Fruit fly (Drosophila melanogaster) whole organism, embryonic: ENCODE measurements around the gene Mtpalpha.

Experiments
- Antp ChIP-seq: fragments of 200-800 bp; sonication (Bioruptor generic); optimal IDR thresholded peaks from 3 replicates; lab custom pipeline; 2016; ENCODE audit warnings: missing biosample characterization, missing genetic modification characterization
- CG10267 ChIP-seq: fragments of 200-800 bp; sonication (Bioruptor generic); optimal IDR thresholded peaks from 2 replicates; lab custom pipeline; 2018; ENCODE audit warnings: missing biosample characterization, mild to moderate bottlenecking, missing genetic modification characterization, moderate library complexity
- CG10321 ChIP-seq: fragments of 200-800 bp; sonication (Bioruptor generic); IDR thresholded peaks from 2 replicates; pipeline ENCODE4 v1.3.6; 2022; ENCODE audit warnings: missing biosample characterization, missing genetic modification characterization
- CG10565 ChIP-seq: fragments of 200-800 bp; sonication (Bioruptor generic); optimal IDR thresholded peaks from 3 replicates; lab custom pipeline; 2016; ENCODE audit warnings: missing biosample characterization, mild to moderate bottlenecking, missing genetic modification characterization
- CG11560 ChIP-seq: fragments of 200-800 bp; sonication (Bioruptor generic); IDR thresholded peaks from 3 replicates; pipeline ENCODE4 v1.3.6; 2022; ENCODE audit warnings: missing biosample characterization, missing genetic modification characterization
- CG11696 ChIP-seq: fragments of 200-800 bp; sonication (Bioruptor generic); IDR thresholded peaks from 2 replicates; pipeline ENCODE4 v1.3.6; 2022; ENCODE audit warnings: missing biosample characterization, missing genetic modification characterization
- CG12659 ChIP-seq: fragments of 200-800 bp; sonication (Bioruptor generic); optimal IDR thresholded peaks from 3 replicates; lab custom pipeline; 2017; ENCODE audit warnings: mild to moderate bottlenecking, missing biosample characterization, missing genetic modification reagents, missing genetic modification characterization
- CG12942 ChIP-seq: fragments of 200-800 bp; sonication (Bioruptor generic); optimal IDR thresholded peaks from 3 replicates; lab custom pipeline; 2016; ENCODE audit warnings: missing biosample characterization, missing genetic modification characterization
- CG13624 ChIP-seq: fragments of 200-800 bp; sonication (Bioruptor generic); optimal IDR thresholded peaks from 2 replicates; lab custom pipeline; 2016; ENCODE audit warnings: missing biosample characterization, missing genetic modification characterization
- CG13775 ChIP-seq: fragments of 200-800 bp; sonication (Bioruptor generic); optimal IDR thresholded peaks from 3 replicates; lab custom pipeline; 2017; ENCODE audit warnings: missing biosample characterization, mild to moderate bottlenecking, missing genetic modification characterization
- CG1603 ChIP-seq: fragments of 200-800 bp; sonication (Bioruptor generic); optimal IDR thresholded peaks from 2 replicates; lab custom pipeline; 2019; ENCODE audit warnings: missing biosample characterization, mild to moderate bottlenecking, missing genetic modification characterization, moderate library complexity
- CG1647 ChIP-seq: fragments of 200-800 bp; sonication (Bioruptor generic); optimal IDR thresholded peaks from 3 replicates; lab custom pipeline; 2016; ENCODE audit warnings: missing biosample characterization, missing genetic modification characterization
- CG16779 ChIP-seq: fragments of 200-800 bp; sonication (Bioruptor generic); IDR thresholded peaks from 2 replicates; pipeline ENCODE4 v1.3.6; 2022; ENCODE audit warnings: missing biosample characterization, missing genetic modification characterization
- CG16815 ChIP-seq: fragments of 200-800 bp; sonication (Bioruptor generic); optimal IDR thresholded peaks from 3 replicates; lab custom pipeline; 2017; ENCODE audit warnings: missing biosample characterization, mild to moderate bottlenecking, missing genetic modification characterization
- CG17328 ChIP-seq: fragments of 200-800 bp; sonication (Bioruptor generic); IDR thresholded peaks from 2 replicates; pipeline ENCODE4 v1.3.6; 2022; ENCODE audit warnings: missing biosample characterization, missing genetic modification characterization
- CG18476 ChIP-seq: fragments of 200-800 bp; sonication (Bioruptor generic); optimal IDR thresholded peaks from 2 replicates; lab custom pipeline; 2016; ENCODE audit warnings: missing biosample characterization, mild to moderate bottlenecking, missing genetic modification characterization
- CG2875 ChIP-seq: fragments of 200-800 bp; sonication (Bioruptor generic); optimal IDR thresholded peaks from 2 replicates; lab custom pipeline; 2017; ENCODE audit warnings: missing biosample characterization, mild to moderate bottlenecking, missing genetic modification characterization, missing genetic modification reagents
- CG30020 ChIP-seq: fragments of 200-800 bp; optimal IDR thresholded peaks from 2 replicates; lab custom pipeline; 2019; ENCODE audit warnings: missing biosample characterization, mild to moderate bottlenecking, missing genetic modification characterization, moderate library complexity
- CG31388 ChIP-seq: fragments of 200-800 bp; sonication (Bioruptor generic); optimal IDR thresholded peaks from 2 replicates; lab custom pipeline; 2016; ENCODE audit warnings: missing biosample characterization, missing genetic modification characterization
- CG32772 ChIP-seq: fragments of 200-800 bp; sonication (Bioruptor generic); IDR thresholded peaks from 2 replicates; pipeline ENCODE4 v1.3.6; 2022; ENCODE audit warnings: missing biosample characterization, missing genetic modification characterization
- CG3726 ChIP-seq: fragments of 200-800 bp; sonication (Bioruptor generic); IDR thresholded peaks from 3 replicates; pipeline ENCODE4, ENCODE4 v1.3.6; 2022; ENCODE audit warnings: missing biosample characterization, missing genetic modification characterization
- CG4404 ChIP-seq: fragments of 200-800 bp; sonication (Bioruptor generic); IDR thresholded peaks from 2 replicates; pipeline ENCODE4 v1.3.6; 2022; ENCODE audit warnings: missing biosample characterization, missing genetic modification characterization
- CG4730 ChIP-seq: fragments of 200-800 bp; sonication (Bioruptor generic); IDR thresholded peaks from 2 replicates; pipeline ENCODE4 v1.3.6; 2022; ENCODE audit warnings: missing biosample characterization, missing genetic modification characterization
- CG6272 ChIP-seq: fragments of 200-800 bp; sonication (Bioruptor generic); IDR thresholded peaks from 2 replicates; pipeline ENCODE4 v1.3.6; 2022; ENCODE audit warnings: missing biosample characterization, missing genetic modification characterization
- CG8290 ChIP-seq, 3 experiments: fragments of 200-800 bp; sonication (Bioruptor generic); optimal IDR thresholded peaks; 2 replicates each; lab custom pipeline; 2016 to 2019; ENCODE audit warnings: missing biosample characterization in 3 of 3, missing genetic modification characterization in 3 of 3, mild to moderate bottlenecking in 2 of 3, moderate library complexity in 1 of 3
- Dek ChIP-seq: fragments of 200-800 bp; sonication (Bioruptor generic); optimal IDR thresholded peaks from 3 replicates; lab custom pipeline; 2019; ENCODE audit warnings: missing biosample characterization, mild to moderate bottlenecking, missing genetic modification characterization, moderate library complexity
- Ets65A ChIP-seq: fragments of 200-800 bp; sonication (Bioruptor generic); peaks from one replicate; lab custom pipeline; 2016; ENCODE audit warnings: missing biosample characterization, missing genetic modification characterization
- Fer2 ChIP-seq: fragments of 200-800 bp; sonication (Bioruptor generic); optimal IDR thresholded peaks from 2 replicates; lab custom pipeline; 2018; ENCODE audit warnings: missing biosample characterization, mild to moderate bottlenecking, missing genetic modification characterization, moderate library complexity
- GATAe ChIP-seq: fragments of 200-800 bp; sonication (Bioruptor generic); conservative IDR thresholded peaks from 2 replicates; pipeline ENCODE4 v1.3.6; 2022; ENCODE audit warnings: missing biosample characterization, missing genetic modification characterization
- Gug ChIP-seq: fragments of 200-800 bp; sonication (Bioruptor generic); IDR thresholded peaks from 4 replicates; pipeline ENCODE4 v1.3.6; 2022; ENCODE audit warnings: missing biosample characterization, missing genetic modification characterization
- H2.0 ChIP-seq: fragments of 200-800 bp; sonication (Bioruptor generic); IDR thresholded peaks from 2 replicates; pipeline ENCODE4 v1.3.6; 2022; ENCODE audit warnings: missing biosample characterization, missing genetic modification characterization
- MTF-1 ChIP-seq: fragments of 200-800 bp; sonication (Bioruptor generic); optimal IDR thresholded peaks from 2 replicates; lab custom pipeline; 2018; ENCODE audit warnings: missing biosample characterization, mild to moderate bottlenecking, missing genetic modification characterization, borderline replicate concordance
- Mrtf ChIP-seq: fragments of 200-800 bp; sonication (Bioruptor generic); IDR thresholded peaks from 3 replicates; pipeline ENCODE4 v1.3.6; 2022; ENCODE audit warnings: missing biosample characterization, missing genetic modification characterization
- NC2α ChIP-seq: fragments of 200-800 bp; sonication (Bioruptor generic); optimal IDR thresholded peaks from 2 replicates; lab custom pipeline; 2016; ENCODE audit warnings: missing biosample characterization, missing genetic modification characterization
- Sox102F ChIP-seq: fragments of 200-800 bp; sonication (Bioruptor generic); optimal IDR thresholded peaks from 2 replicates; lab custom pipeline; 2018; ENCODE audit warnings: missing biosample characterization, mild to moderate bottlenecking, missing genetic modification characterization, moderate library complexity
- Ssrp ChIP-seq: fragments of 200-800 bp; sonication (Bioruptor generic); optimal IDR thresholded peaks from 2 replicates; lab custom pipeline; 2018; ENCODE audit warnings: missing biosample characterization, mild to moderate bottlenecking, missing genetic modification characterization, moderate library complexity
- al ChIP-seq: fragments of 200-800 bp; sonication (Bioruptor generic); IDR thresholded peaks from 2 replicates; pipeline ENCODE4 v1.3.6; 2022; ENCODE audit warnings: missing biosample characterization, missing genetic modification characterization
- bab2 ChIP-seq: fragments of 200-800 bp; sonication (Bioruptor generic); optimal IDR thresholded peaks from 2 replicates; lab custom pipeline; 2016; ENCODE audit warnings: missing biosample characterization, missing genetic modification characterization
- bowl ChIP-seq: fragments of 200-800 bp; sonication (Bioruptor generic); IDR thresholded peaks from 2 replicates; pipeline ENCODE4 v1.3.6; 2022; ENCODE audit warnings: missing biosample characterization, missing genetic modification characterization
- corto ChIP-seq: fragments of 200-800 bp; sonication (Bioruptor generic); optimal IDR thresholded peaks from 2 replicates; lab custom pipeline; 2016; ENCODE audit warnings: missing biosample characterization, mild to moderate bottlenecking, missing genetic modification characterization, moderate library complexity
- crc ChIP-seq: fragments of 200-800 bp; sonication (Bioruptor generic); optimal IDR thresholded peaks from 2 replicates; lab custom pipeline; 2016; ENCODE audit warnings: missing biosample characterization, missing genetic modification characterization
- inv ChIP-seq: fragments of 200-800 bp; sonication (Bioruptor generic); IDR thresholded peaks from 2 replicates; pipeline ENCODE4 v1.3.6; 2022; ENCODE audit warnings: missing biosample characterization, missing genetic modification characterization; ENCODE audit not compliant: partially characterized antibody
- mld ChIP-seq: fragments of 200-800 bp; sonication (Bioruptor generic); IDR thresholded peaks from 3 replicates; pipeline ENCODE4 v1.3.6; 2022; ENCODE audit warnings: missing biosample characterization, missing genetic modification characterization; ENCODE audit not compliant: partially characterized antibody
- org-1 ChIP-seq: fragments of 200-800 bp; sonication (Bioruptor generic); optimal IDR thresholded peaks from 2 replicates; lab custom pipeline; 2017; ENCODE audit warnings: missing biosample characterization, missing genetic modification characterization
- pzg ChIP-seq: fragments of 200-800 bp; sonication (Bioruptor generic); optimal IDR thresholded peaks from 3 replicates; lab custom pipeline; 2018; ENCODE audit warnings: missing biosample characterization, mild to moderate bottlenecking, missing genetic modification characterization, moderate library complexity
- sc ChIP-seq, 3 experiments: fragments of >200 bp in 2 of 3; fragments of 200-800 bp in 1 of 3; sonication (Bioruptor generic) in 1 of 3; optimal IDR thresholded peaks; 2 replicates in 2 of 3; 3 replicates in 1 of 3; lab custom pipeline; 2017; ENCODE audit warnings: mild to moderate bottlenecking in 1 of 3, missing biosample characterization in 1 of 3, missing genetic modification characterization in 1 of 3, missing genetic modification reagents in 1 of 3
- shn ChIP-seq: fragments of 200-800 bp; sonication (Bioruptor generic); optimal IDR thresholded peaks from 3 replicates; lab custom pipeline; 2016; ENCODE audit warnings: missing biosample characterization, missing genetic modification characterization
- sob ChIP-seq: fragments of 200-800 bp; sonication (Bioruptor generic); IDR thresholded peaks from 2 replicates; pipeline ENCODE4 v1.3.6; 2022; ENCODE audit warnings: missing biosample characterization, missing genetic modification characterization
- vfl ChIP-seq: fragments of 200-800 bp; sonication (Bioruptor generic); optimal IDR thresholded peaks from 2 replicates; lab custom pipeline; 2016; ENCODE audit warnings: missing biosample characterization, missing genetic modification characterization
- wek ChIP-seq: fragments of 200-800 bp; sonication (Bioruptor generic); optimal IDR thresholded peaks from 3 replicates; lab custom pipeline; 2018; ENCODE audit warnings: missing biosample characterization, mild to moderate bottlenecking, missing genetic modification characterization, moderate library complexity

Gene Mtpalpha

DNA sequence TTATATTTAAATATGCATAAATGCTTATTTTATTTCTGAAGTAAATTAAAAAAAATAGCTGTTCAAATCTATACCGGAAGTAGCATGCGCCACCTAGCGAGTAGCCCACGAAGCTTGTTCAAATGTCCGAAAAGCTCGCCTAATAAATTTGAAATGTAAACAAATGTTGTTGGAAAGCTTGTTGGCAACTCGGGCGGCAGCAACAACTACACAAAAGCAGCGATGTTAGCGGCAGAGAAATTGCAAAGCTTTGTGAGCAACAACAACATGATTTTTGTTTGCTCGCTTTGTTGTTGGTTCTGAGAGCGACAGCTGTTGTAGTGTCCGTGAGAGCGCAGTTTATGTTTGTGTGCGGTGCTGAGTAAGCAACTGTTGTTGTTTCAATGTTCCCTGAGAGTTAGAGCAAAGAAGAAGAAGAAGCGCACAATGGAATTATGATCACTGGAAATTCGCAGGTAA, 9.1 kb downstream of the Mtpalpha start (continued):
- TF ChIP-seq inv: no peak
- peak; percentile 65; the same call in 3 of the 4 replicates for TF ChIP-seq Gug (GFP tag; lab: Robert Waterston, UW)
- peak; percentile 94 for TF ChIP-seq CG8290 (GFP tag; optimal IDR thresholded peaks at IDR 0.05; lab: Kevin White, UChicago)
- peak; percentile 90 to 98 for TF ChIP-seq CG8290 (tag; optimal IDR thresholded peaks at IDR 0.05; lab: Kevin White, UChicago)
- TF ChIP-seq CG6272 (GFP tag; lab: Robert Waterston, UW): peak; percentile 74
- no peak for TF ChIP-seq CG4404 (GFP tag; lab: Robert Waterston, UW)
- TF ChIP-seq Mrtf (GFP tag; lab: Robert Waterston, UW): peak; percentile 89
- peak; percentile 79 for TF ChIP-seq bab2 (GFP tag; lab: Kevin White, UChicago)
- TF ChIP-seq CG11560 (tag; lab: Robert Waterston, UW): peak; percentile 25; the same call in 1 of the 3 replicates
- TF ChIP-seq CG13624 (GFP tag; lab: Kevin White, UChicago): peak; percentile 96
- peak; percentile 99 for TF ChIP-seq wek (GFP tag; lab: Kevin White, UChicago)
- TF ChIP-seq GATAe (GFP tag; lab: Robert Waterston, UW): peak; percentile 88
- TF ChIP-seq sc (optimal IDR thresholded peaks at IDR 0.05; lab: Kevin White, UChicago): no peak
- peak; percentile 96 for TF ChIP-seq sc (GFP tag; optimal IDR thresholded peaks at IDR 0.05; lab: Kevin White, UChicago)
- no peak for TF ChIP-seq CG16815
- peak; percentile 54 for TF ChIP-seq CG30020 (tag; lab: Kevin White, UChicago)
- TF ChIP-seq vfl (GFP tag; lab: Kevin White, UChicago): peak; percentile 92
- peak; percentile 98 for TF ChIP-seq CG17328 (GFP tag; lab: Robert Waterston, UW)
- TF ChIP-seq CG3726 (GFP tag; lab: Robert Waterston, UW): peak; percentile 83; the same call in 2 of the 3 replicates
- TF ChIP-seq Ets65A (GFP tag; lab: Kevin White, UChicago): peak; percentile 99
- peak; percentile 96 for TF ChIP-seq CG13775 (GFP tag; lab: Kevin White, UChicago)
- peak; percentile 91 for TF ChIP-seq CG11696 (GFP tag; lab: Robert Waterston, UW)
- TF ChIP-seq CG32772 (GFP tag; lab: Robert Waterston, UW): peak; percentile 89
- TF ChIP-seq CG4730 (GFP tag; lab: Robert Waterston, UW): peak; percentile 87
- TF ChIP-seq Fer2 (tag; lab: Kevin White, UChicago): peak; percentile 98
- TF ChIP-seq crc (GFP tag; lab: Kevin White, UChicago): peak; percentile 96
- TF ChIP-seq pzg (GFP tag; lab: Kevin White, UChicago): peak; percentile 44
- TF ChIP-seq CG2875 (GFP tag; lab: Kevin White, UChicago): peak; percentile 99
- peak; percentile 97 for TF ChIP-seq CG16779 (GFP tag; lab: Robert Waterston, UW)
- TF ChIP-seq mld (GFP tag; lab: Robert Waterston, UW): no peak
- TF ChIP-seq CG12659 (GFP tag; lab: Kevin White, UChicago): peak; percentile 99
- TF ChIP-seq H2.0 (GFP tag; lab: Robert Waterston, UW): peak; percentile 93
- TF ChIP-seq Antp (GFP tag; lab: Kevin White, UChicago): peak; percentile 86
- peak; percentile 94 for TF ChIP-seq bowl (GFP tag; lab: Robert Waterston, UW)
- TF ChIP-seq org-1 (GFP tag; lab: Kevin White, UChicago): peak; percentile 98
- TF ChIP-seq CG12942 (GFP tag; lab: Kevin White, UChicago): peak; percentile 90
- peak; percentile 91 for TF ChIP-seq CG10267 (tag; lab: Kevin White, UChicago)
- TF ChIP-seq MTF-1 (GFP tag; lab: Kevin White, UChicago): peak; percentile 100
- TF ChIP-seq NC2α (GFP tag; lab: Kevin White, UChicago): peak; percentile 94
- peak; percentile 96 for TF ChIP-seq Sox102F (GFP tag; lab: Kevin White, UChicago)
- peak; percentile 96 for TF ChIP-seq CG1647
- peak; percentile 84 for TF ChIP-seq Ssrp (tag; lab: Kevin White, UChicago)
- TF ChIP-seq CG10321: peak; percentile 86
- TF ChIP-seq CG10565 (GFP tag; lab: Kevin White, UChicago): peak; percentile 90
- peak; percentile 91 for TF ChIP-seq shn (GFP tag; lab: Kevin White, UChicago)
- peak; percentile 94 for TF ChIP-seq CG1603
- peak; percentile 81 for TF ChIP-seq CG31388
- peak; percentile 97 for TF ChIP-seq Dek (tag; lab: Kevin White, UChicago)
- TF ChIP-seq sob: peak; percentile 97
- peak; percentile 89 for TF ChIP-seq al (GFP tag; lab: Robert Waterston, UW)
- peak; percentile 86 for TF ChIP-seq corto
- TF ChIP-seq CG18476 (GFP tag; lab: Kevin White, UChicago): peak; percentile 88
